Fruit fly (Drosophila melanogaster) whole organism, embryonic: Measurements from ENCODE around the gene CG7907.

Experiments used
- Abd-B ChIP-seq: fragments of 200-800 bp; sonication (Bioruptor generic); optimal IDR thresholded peaks from 2 replicates; lab custom pipeline; 2018; ENCODE audit warnings: missing biosample characterization, mild to moderate bottlenecking, missing genetic modification characterization, moderate library complexity
- Antp ChIP-seq: fragments of 200-800 bp; sonication (Bioruptor generic); optimal IDR thresholded peaks from 3 replicates; lab custom pipeline; 2016; ENCODE audit warnings: missing biosample characterization, missing genetic modification characterization
- Awh ChIP-seq: fragments of 200-800 bp; sonication (Bioruptor generic); IDR thresholded peaks from 2 replicates; pipeline ENCODE4, ENCODE4 v1.3.6; 2022; ENCODE audit warnings: missing biosample characterization, missing genetic modification characterization
- CG10462 ChIP-seq: fragments of 200-800 bp; sonication (Bioruptor generic); optimal IDR thresholded peaks from 2 replicates; lab custom pipeline; 2016; ENCODE audit warnings: missing biosample characterization, missing genetic modification characterization
- CG11504 ChIP-seq: fragments of 200-800 bp; sonication (Bioruptor generic); optimal IDR thresholded peaks from 3 replicates; lab custom pipeline; 2019; ENCODE audit warnings: missing biosample characterization, mild to moderate bottlenecking, missing genetic modification characterization, moderate library complexity
- CG13424 ChIP-seq: fragments of 200-800 bp; sonication (Bioruptor generic); optimal IDR thresholded peaks from 2 replicates; lab custom pipeline; 2019; ENCODE audit warnings: missing biosample characterization, mild to moderate bottlenecking, missing genetic modification characterization, moderate library complexity
- CG1529 ChIP-seq: fragments of 200-800 bp; sonication (Bioruptor generic); optimal IDR thresholded peaks from 3 replicates; lab custom pipeline; 2018; ENCODE audit warnings: missing biosample characterization, missing genetic modification characterization
- CG16815 ChIP-seq: fragments of 200-800 bp; sonication (Bioruptor generic); optimal IDR thresholded peaks from 3 replicates; lab custom pipeline; 2017; ENCODE audit warnings: missing biosample characterization, mild to moderate bottlenecking, missing genetic modification characterization
- CG17328 ChIP-seq: fragments of 200-800 bp; sonication (Bioruptor generic); IDR thresholded peaks from 2 replicates; pipeline ENCODE4 v1.3.6; 2022; ENCODE audit warnings: missing biosample characterization, missing genetic modification characterization
- CG18011 ChIP-seq: fragments of 200-800 bp; sonication (Bioruptor generic); optimal IDR thresholded peaks from 2 replicates; lab custom pipeline; 2017; ENCODE audit warnings: missing biosample characterization, missing genetic modification characterization, mild to moderate bottlenecking, moderate library complexity, missing genotype
- CG34422 ChIP-seq: fragments of 200-800 bp; sonication (Bioruptor generic); IDR thresholded peaks from 3 replicates; pipeline ENCODE4 v1.3.6; 2022; ENCODE audit warnings: missing biosample characterization, missing genetic modification characterization
- CG4282 ChIP-seq: fragments of 200-800 bp; sonication (Bioruptor generic); optimal IDR thresholded peaks from 2 replicates; lab custom pipeline; 2016; ENCODE audit warnings: missing biosample characterization, missing genetic modification characterization
- CG4424 ChIP-seq: fragments of 200-800 bp; sonication (Bioruptor generic); optimal IDR thresholded peaks from 3 replicates; lab custom pipeline; 2016; ENCODE audit warnings: missing biosample characterization, missing genetic modification characterization
- CG6272 ChIP-seq: fragments of 200-800 bp; sonication (Bioruptor generic); IDR thresholded peaks from 2 replicates; pipeline ENCODE4 v1.3.6; 2022; ENCODE audit warnings: missing biosample characterization, missing genetic modification characterization
- CG7271 ChIP-seq: fragments of 200-800 bp; sonication (Bioruptor generic); optimal IDR thresholded peaks from 2 replicates; lab custom pipeline; 2018; ENCODE audit warnings: missing biosample characterization, mild to moderate bottlenecking, missing genetic modification characterization, moderate library complexity
- CG9727 ChIP-seq: fragments of 200-800 bp; sonication (Bioruptor generic); optimal IDR thresholded peaks from 3 replicates; lab custom pipeline; 2017; ENCODE audit warnings: missing biosample characterization, mild to moderate bottlenecking, missing genetic modification characterization
- D19A ChIP-seq: fragments of 200-800 bp; optimal IDR thresholded peaks from 3 replicates; lab custom pipeline; 2019; ENCODE audit warnings: missing biosample characterization, mild to moderate bottlenecking, missing genetic modification characterization, moderate library complexity
- Dad ChIP-seq: fragments of 200-800 bp; sonication (Bioruptor generic); optimal IDR thresholded peaks from 3 replicates; lab custom pipeline; 2016; ENCODE audit warnings: missing biosample characterization, missing genetic modification characterization
- Dfd ChIP-seq, 2 experiments: fragments of >200 bp; optimal IDR thresholded peaks; 2 replicates each; lab custom pipeline; 2017; ENCODE audit warnings: missing biosample characterization in 2 of 2, missing genetic modification characterization in 2 of 2
- Fer2 ChIP-seq: fragments of 200-800 bp; sonication (Bioruptor generic); optimal IDR thresholded peaks from 2 replicates; lab custom pipeline; 2018; ENCODE audit warnings: missing biosample characterization, mild to moderate bottlenecking, missing genetic modification characterization, moderate library complexity
- HLH3B ChIP-seq: fragments of 200-800 bp; sonication (Bioruptor generic); IDR thresholded peaks from 2 replicates; pipeline ENCODE4 v1.3.6; 2022; ENCODE audit warnings: missing biosample characterization, missing genetic modification characterization
- HLH54F ChIP-seq: fragments of 200-800 bp; sonication (Bioruptor generic); optimal IDR thresholded peaks from 3 replicates; lab custom pipeline; 2016; ENCODE audit warnings: missing biosample characterization, missing genetic modification characterization
- Lim3 ChIP-seq: fragments of 200-800 bp; sonication (Bioruptor generic); IDR thresholded peaks from 2 replicates; pipeline ENCODE4 v1.3.6; 2022; ENCODE audit warnings: missing biosample characterization, missing genetic modification characterization
- Mrtf ChIP-seq: fragments of 200-800 bp; sonication (Bioruptor generic); IDR thresholded peaks from 3 replicates; pipeline ENCODE4 v1.3.6; 2022; ENCODE audit warnings: missing biosample characterization, missing genetic modification characterization
- NFAT ChIP-seq: fragments of 200-800 bp; sonication (Bioruptor generic); IDR thresholded peaks from 2 replicates; pipeline ENCODE4 v1.3.6; 2022; ENCODE audit warnings: missing biosample characterization, missing genetic modification characterization
- Nf-YA ChIP-seq: fragments of 200-800 bp; sonication (Bioruptor generic); IDR thresholded peaks from 2 replicates; pipeline ENCODE4 v1.3.6; 2022; ENCODE audit warnings: missing biosample characterization, missing genetic modification characterization
- Ravus ChIP-seq: fragments of 200-800 bp; sonication (Bioruptor generic); IDR thresholded peaks from 2 replicates; pipeline ENCODE4 v1.3.6; 2022; ENCODE audit warnings: missing biosample characterization, missing genetic modification characterization
- Scr ChIP-seq: fragments of 200-800 bp; sonication (Bioruptor generic); IDR thresholded peaks from 2 replicates; pipeline ENCODE4 v1.3.6; 2022; ENCODE audit warnings: missing biosample characterization, missing genetic modification characterization; ENCODE audit not compliant: partially characterized antibody
- Vsx1 ChIP-seq: fragments of 200-800 bp; sonication (Bioruptor generic); optimal IDR thresholded peaks from 2 replicates; lab custom pipeline; 2017; ENCODE audit warnings: missing biosample characterization, mild to moderate bottlenecking, missing genetic modification characterization, missing genetic modification reagents
- abd-A ChIP-seq: fragments of 200-800 bp; sonication (Bioruptor generic); optimal IDR thresholded peaks from 3 replicates; lab custom pipeline; 2019; ENCODE audit warnings: missing biosample characterization, mild to moderate bottlenecking, missing genetic modification characterization, moderate library complexity
- chn ChIP-seq: fragments of 200-800 bp; sonication (Bioruptor generic); optimal IDR thresholded peaks from 2 replicates; lab custom pipeline; 2016; ENCODE audit warnings: missing biosample characterization, missing genetic modification characterization
- dan ChIP-seq: fragments of 200-800 bp; sonication (Bioruptor generic); IDR thresholded peaks from 2 replicates; pipeline ENCODE4 v1.3.6; 2022; ENCODE audit warnings: missing biosample characterization, missing genetic modification characterization
- dati ChIP-seq: fragments of 200-800 bp; sonication (Bioruptor generic); IDR thresholded peaks from 2 replicates; pipeline ENCODE4 v1.3.6; 2022; ENCODE audit warnings: missing biosample characterization, missing genetic modification characterization
- dpn ChIP-seq, 2 experiments: fragments of 200-800 bp; sonication (Bioruptor generic); optimal IDR thresholded peaks; 3 replicates each; lab custom pipeline; 2016; ENCODE audit warnings: missing biosample characterization in 2 of 2, missing genetic modification characterization in 2 of 2
- fru ChIP-seq: fragments of >200 bp; optimal IDR thresholded peaks from 2 replicates; lab custom pipeline; 2017
- kay ChIP-seq: fragments of 200-800 bp; sonication (Bioruptor generic); optimal IDR thresholded peaks from 2 replicates; lab custom pipeline; 2016; ENCODE audit warnings: missing biosample characterization, missing genetic modification characterization
- lab ChIP-seq: fragments of 200-800 bp; sonication (Bioruptor generic); optimal IDR thresholded peaks from 3 replicates; lab custom pipeline; 2017; ENCODE audit warnings: missing biosample characterization, missing genetic modification characterization, mild to moderate bottlenecking, moderate library complexity, missing genetic modification reagents
- pan ChIP-seq, 4 experiments: fragments of >200 bp in 3 of 4; fragments of 200-800 bp in 1 of 4; sonication (Bioruptor generic) in 1 of 4; optimal IDR thresholded peaks in 3 of 4; IDR thresholded peaks in 1 of 4; 2 replicates each; pipeline versions ENCODE4 v1.3.6 to Lab custom; 2017 to 2022; ENCODE audit warnings: missing biosample characterization in 2 of 4, missing genetic modification characterization in 2 of 4, mixed read lengths in 1 of 4
- pb ChIP-seq: fragments of 200-800 bp; sonication (Bioruptor generic); optimal IDR thresholded peaks from 3 replicates; lab custom pipeline; 2016; ENCODE audit warnings: missing biosample characterization, missing genetic modification characterization
- sd ChIP-seq: fragments of 200-800 bp; sonication (Bioruptor generic); optimal IDR thresholded peaks from 3 replicates; lab custom pipeline; 2018; ENCODE audit warnings: missing biosample characterization, mild to moderate bottlenecking, missing genetic modification characterization, moderate library complexity
- trh ChIP-seq: fragments of 200-800 bp; sonication (Bioruptor generic); optimal IDR thresholded peaks from 2 replicates; lab custom pipeline; 2016; ENCODE audit warnings: missing biosample characterization, missing genetic modification characterization
- wdn ChIP-seq: fragments of 200-800 bp; sonication (Bioruptor generic); IDR thresholded peaks from 2 replicates; pipeline ENCODE4 v1.3.6; 2022; ENCODE audit warnings: missing biosample characterization, missing genetic modification characterization

Gene CG7907

dm6 chr3R:21437515-21438090 lies 34.1 kb downstream of the CG7907 start:
- TF ChIP-seq sd (tag; lab: Kevin White, UChicago) (peak; percentile 40), CG11504 (tag; lab: Kevin White, UChicago) (no peak), CG9727 (GFP tag; lab: Kevin White, UChicago) (no peak), CG16815 (GFP tag; lab: Kevin White, UChicago) (no peak), fru (lab: Kevin White, UChicago) (no peak), NFAT (GFP tag; lab: Robert Waterston, UW) (no peak), Fer2 (tag; lab: Kevin White, UChicago) (no peak), Nf-YA (GFP tag; lab: Robert Waterston, UW) (no peak), dati (no peak), Awh (peak; percentile 68), Ravus (GFP tag; lab: Robert Waterston, UW) (no peak), Dad (GFP tag; lab: Kevin White, UChicago) (no peak), CG13424 (tag; lab: Kevin White, UChicago) (no peak), D19A (no peak), dpn (GFP tag; optimal IDR thresholded peaks at IDR 0.05; lab: Kevin White, UChicago) (no peak), Dfd (GFP tag; optimal IDR thresholded peaks at IDR 0.05; lab: Kevin White, UChicago) (no peak), CG18011 (GFP tag; lab: Kevin White, UChicago) (peak; percentile 83), CG4282 (GFP tag; lab: Kevin White, UChicago) (no peak), pan (optimal IDR thresholded peaks at IDR 0.05; lab: Kevin White, UChicago) (no peak), pan (GFP tag; optimal IDR thresholded peaks at IDR 0.05 in 1 of 2, IDR thresholded peaks at IDR 0.05 in 1 of 2) (peak in 1 of 2 experiments; percentile 15), dan (GFP tag; lab: Robert Waterston, UW) (no peak), CG4424 (no peak), Scr (GFP tag; lab: Robert Waterston, UW) (no peak), lab (GFP tag; lab: Kevin White, UChicago) (no peak), kay (GFP tag; lab: Kevin White, UChicago) (no peak), HLH54F (no peak), CG7271 (tag; lab: Kevin White, UChicago) (no peak), Lim3 (GFP tag; lab: Robert Waterston, UW) (no peak), Vsx1 (peak; percentile 18), Mrtf (GFP tag; lab: Robert Waterston, UW) (no peak), CG34422 (GFP tag; lab: Robert Waterston, UW) (no peak), CG1529 (GFP tag; lab: Kevin White, UChicago) (no peak), chn (GFP tag; lab: Kevin White, UChicago) (no peak), trh (GFP tag; lab: Kevin White, UChicago) (no peak), HLH3B (no peak), CG10462 (GFP tag; lab: Kevin White, UChicago) (no peak), pb (no peak), CG17328 (no peak), Abd-B (GFP tag; lab: Kevin White, UChicago) (no peak), Antp (GFP tag; lab: Kevin White, UChicago) (no peak), CG6272 (GFP tag; lab: Robert Waterston, UW) (no peak), abd-A (tag; lab: Kevin White, UChicago) (peak; percentile 92), wdn (GFP tag; lab: Robert Waterston, UW) (no peak)
- TF ChIP-seq, all 482 proteins: peak for 6
